Worm (Caenorhabditis elegans) whole organism, L4/young adult: ENCODE results near the gene B0228.8.

ENCODE experiments used
- dao-5 ChIP-seq: sonication (generic microtip); optimal IDR thresholded peaks from 2 replicates; lab custom pipeline; 2016; ENCODE audit warnings: missing genotype, missing genetic modification characterization, moderate library complexity, missing compliant biosample characterization
- him-1 ChIP-seq: sonication (generic microtip); optimal IDR thresholded peaks from 2 replicates; lab custom pipeline; 2016; ENCODE audit warnings: missing genotype, missing genetic modification reagents, missing genetic modification characterization, missing compliant biosample characterization

ce11 chrII:7714614-7715186, 46.6 kb downstream of the B0228.8 start:
- no peak for TF ChIP-seq him-1 (tag; lab: Kevin White, UChicago)
- no peak for TF ChIP-seq dao-5 (tag; lab: Kevin White, UChicago)
